Worm (Caenorhabditis elegans): Measurements from ENCODE around the gene F54F7.10.

The F54F7.10 gene

DNA sequence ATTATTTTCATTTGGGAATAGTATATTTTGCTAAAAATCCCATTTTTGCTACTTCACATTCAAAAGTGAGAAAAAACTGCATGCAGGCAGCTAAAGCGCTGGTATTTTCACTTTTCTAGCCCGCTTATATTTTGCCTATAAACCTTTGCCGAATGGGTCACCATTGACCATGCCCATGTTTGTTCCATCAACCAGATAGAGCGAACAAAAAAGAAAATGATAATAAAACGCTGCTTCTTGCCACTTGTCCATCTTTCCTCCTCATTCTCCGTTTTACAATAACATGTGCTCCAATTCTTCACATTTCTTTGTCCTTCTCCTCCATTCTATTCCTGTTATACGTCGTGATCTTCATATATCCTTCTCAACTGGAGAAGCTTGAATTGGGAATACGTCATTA lies 39.7 kb upstream of the F54F7.10 start, which contains the start of gene tag-241:
Gene tag-241, plus strand, starts transcription at position 301 of the 400 bp plus-strand sequence.
- TF ChIP-seq lin-14 (GFP tag; optimal IDR thresholded peaks at IDR 0.05): peak; percentile 1
- TF ChIP-seq F16B12.6 (tag; optimal IDR thresholded peaks at IDR 0.05): no peak

DNA sequence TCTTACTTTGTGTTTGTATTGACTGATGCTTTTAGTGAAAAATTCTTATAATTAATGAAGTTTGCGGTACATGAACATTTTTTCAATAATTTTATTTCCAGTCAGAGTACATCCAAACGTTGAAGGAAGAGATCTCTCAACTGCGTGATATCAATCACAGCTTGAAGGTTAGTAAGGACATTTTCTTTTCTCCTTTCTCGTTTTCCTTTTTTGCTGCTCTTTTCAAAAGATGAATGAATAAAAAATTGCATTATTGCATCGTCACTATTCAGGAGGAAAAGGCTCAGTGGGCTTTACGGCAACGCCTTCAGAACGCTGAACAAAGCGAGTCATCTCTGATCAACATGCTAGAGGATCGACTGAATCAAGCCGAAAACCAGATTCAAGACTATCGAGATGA lies 36.5 kb upstream of the F54F7.10 start:
- TF ChIP-seq jun-1 (tag; optimal IDR thresholded peaks at IDR 0.05) (no peak), fkh-10 (GFP tag; optimal IDR thresholded peaks at IDR 0.05) (peak; percentile 62)

DNA sequence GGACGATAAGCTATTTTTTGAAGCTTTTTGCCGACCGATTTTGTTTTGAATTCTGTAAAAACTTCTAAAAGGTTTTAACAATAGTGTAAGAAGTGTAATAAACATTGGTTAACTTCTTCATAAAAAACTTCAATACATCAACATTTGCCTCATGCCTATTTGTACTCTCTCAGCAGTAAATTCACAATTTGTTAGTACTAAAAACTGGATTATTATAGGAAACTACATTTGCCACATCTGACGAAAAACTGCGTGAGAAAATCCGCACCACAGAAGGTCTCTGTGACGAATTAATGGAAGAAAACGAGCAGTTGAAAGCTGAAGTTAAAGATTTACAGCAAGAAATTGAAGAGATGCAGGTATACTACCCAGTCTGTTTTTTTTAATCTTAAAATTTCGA lies 35.9 kb upstream of the F54F7.10 start:
- no peak for TF ChIP-seq irx-1 (tag; optimal IDR thresholded peaks at IDR 0.05)
- TF ChIP-seq zip-4 (GFP tag; optimal IDR thresholded peaks at IDR 0.05): no peak
- no peak for TF ChIP-seq hlh-4 (tag; optimal IDR thresholded peaks at IDR 0.05)
- TF ChIP-seq ceh-63 (GFP tag; optimal IDR thresholded peaks at IDR 0.05): no peak
- TF ChIP-seq pag-3 (tag; optimal IDR thresholded peaks at IDR 0.05; ENCODE audit: borderline replicate concordance, insufficient read depth): no peak
- no peak for TF ChIP-seq elt-3 (tag; optimal IDR thresholded peaks at IDR 0.05)
- TF ChIP-seq nhr-90 (tag; optimal IDR thresholded peaks at IDR 0.05; ENCODE audit: poor library complexity): no peak

DNA sequence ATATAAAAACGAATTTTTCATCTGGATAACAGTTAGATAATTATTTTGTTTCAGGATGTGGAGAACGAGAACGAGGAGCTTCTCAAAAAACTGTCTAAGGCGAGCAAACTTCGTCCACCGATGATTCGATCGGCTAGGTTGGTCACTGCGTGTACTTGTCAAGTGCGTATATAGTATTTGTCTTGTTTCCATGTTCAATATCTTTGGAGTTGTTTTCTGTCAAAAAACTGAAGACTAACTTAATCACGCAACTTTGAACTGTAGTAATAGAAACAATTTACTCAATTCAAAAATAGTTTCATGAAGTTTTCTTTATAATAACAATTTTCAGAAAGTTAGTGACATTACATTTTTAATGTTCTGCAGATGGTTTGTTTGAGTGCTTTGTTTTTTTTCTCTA lies 34.7 kb upstream of the F54F7.10 start:
- TF ChIP-seq lir-3 (tag; optimal IDR thresholded peaks at IDR 0.05; ENCODE audit: poor library complexity) (no peak), mep-1 (tag; optimal IDR thresholded peaks at IDR 0.05) (no peak), hpl-2 (GFP tag; optimal IDR thresholded peaks at IDR 0.05) (no peak), nhr-84 (tag; optimal IDR thresholded peaks at IDR 0.05) (no peak), hlh-4 (tag; optimal IDR thresholded peaks at IDR 0.05) (no peak)

ce11 chrX:11837378-11837777 lies 26.0 kb upstream of the F54F7.10 start, which contains the start of gene taf-7.1:
Gene taf-7.1, minus strand, starts transcription at chrX:11837478.
- no peak for TF ChIP-seq efl-3 (GFP tag; optimal IDR thresholded peaks at IDR 0.05)

DNA sequence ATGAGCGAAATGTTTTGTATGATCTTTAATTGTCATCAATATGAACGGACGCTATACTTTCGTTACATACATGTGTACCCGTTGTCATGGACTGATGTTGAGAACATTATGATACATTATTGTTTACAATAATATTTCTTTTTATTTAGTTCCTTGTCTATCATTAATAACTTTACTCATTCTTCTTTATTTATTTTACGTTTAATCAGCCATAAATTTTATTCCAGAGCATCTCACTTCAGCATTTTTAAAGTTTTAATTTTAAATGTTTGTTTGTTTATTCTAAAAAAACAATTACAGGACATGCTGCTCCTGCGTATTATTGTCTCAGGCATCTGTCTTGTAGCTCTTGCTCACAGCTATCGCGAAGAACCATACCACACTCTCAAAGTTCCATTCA lies 20.0 kb upstream of the F54F7.10 start, which contains the start of gene F54F7.2:
Gene F54F7.2, plus strand, starts transcription at position 301 of the 400 bp plus-strand sequence.
- TF ChIP-seq dsc-1 (tag; optimal IDR thresholded peaks at IDR 0.05) (no peak), mep-1 (tag; optimal IDR thresholded peaks at IDR 0.05) (no peak), ceh-90 (tag; optimal IDR thresholded peaks at IDR 0.05) (no peak), nhr-19 (GFP tag; conservative IDR thresholded peaks at IDR 0.05) (no peak), lsy-2 (tag; optimal IDR thresholded peaks at IDR 0.05) (no peak), sup-37 (GFP tag; optimal IDR thresholded peaks at IDR 0.05) (no peak), tlp-1 (tag; optimal IDR thresholded peaks at IDR 0.05) (no peak), nhr-76 (tag; optimal IDR thresholded peaks at IDR 0.05) (no peak), unc-62 (GFP tag; optimal IDR thresholded peaks at IDR 0.05) (no peak), ceh-88 (GFP tag; IDR thresholded peaks at IDR 0.05) (no peak), skn-1 (tag; optimal IDR thresholded peaks at IDR 0.05) (no peak), C34B4.2 (tag; optimal IDR thresholded peaks at IDR 0.05) (no peak), hlh-17 (GFP tag; optimal IDR thresholded peaks at IDR 0.05; ENCODE audit: borderline replicate concordance) (no peak), nhr-47 (tag; optimal IDR thresholded peaks at IDR 0.05) (no peak), ama-1 (optimal IDR thresholded peaks at IDR 0.05) (no peak), C16A3.4 (tag; optimal IDR thresholded peaks at IDR 0.05) (no peak), nhr-90 (tag; optimal IDR thresholded peaks at IDR 0.05; ENCODE audit: poor library complexity) (no peak), pax-3 (tag; optimal IDR thresholded peaks at IDR 0.05) (no peak), unc-86 (tag; optimal IDR thresholded peaks at IDR 0.05) (no peak)
